Fruit fly (Drosophila melanogaster): ENCODE measurements around the gene Ak3.

DNA sequence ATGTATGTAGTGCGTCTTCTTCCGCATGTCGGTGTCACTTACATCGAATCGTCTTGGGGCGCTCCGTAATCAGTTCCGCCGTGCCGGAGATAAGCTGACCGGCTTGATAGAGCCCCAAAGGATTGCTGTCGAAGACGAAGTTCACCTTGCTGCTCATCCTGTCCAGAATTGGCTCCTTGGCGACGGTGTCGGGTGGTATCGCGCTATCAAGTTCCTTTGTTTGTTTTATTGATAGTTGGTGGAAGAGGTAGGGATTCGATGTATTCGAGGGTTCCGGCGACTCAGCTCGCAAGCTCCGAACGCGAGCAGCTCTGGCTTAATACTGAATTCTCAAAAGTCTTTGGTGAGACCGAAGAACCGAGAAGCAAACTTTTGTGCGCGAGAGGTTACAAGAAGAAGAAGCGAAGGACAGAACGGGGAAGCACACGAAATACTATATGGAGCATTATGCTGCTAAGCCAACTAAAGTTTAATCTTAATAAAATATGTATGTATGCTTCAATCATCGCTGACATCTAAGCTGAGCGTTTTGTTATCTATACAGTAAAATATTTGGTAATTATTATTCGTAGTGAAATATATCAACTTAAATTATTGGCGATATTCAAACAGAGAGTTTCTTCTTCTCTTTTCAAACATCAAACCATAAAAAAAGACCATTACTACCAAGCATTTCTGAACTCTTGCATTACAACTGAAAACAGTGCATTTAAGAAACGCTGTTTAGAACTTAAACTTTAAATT lies 4.5 kb downstream of the Ak3 start, which contains the start of gene CG14696:
- TF ChIP-seq psq (optimal IDR thresholded peaks at IDR 0.05) (no peak), pan (optimal IDR thresholded peaks at IDR 0.05) (no peak), usp (GFP tag; optimal IDR thresholded peaks at IDR 0.05) (no peak), EcR (GFP tag; optimal IDR thresholded peaks at IDR 0.05) (no peak)
